Fruit fly (Drosophila melanogaster): ENCODE measurements around the gene PTPMT1.

PTPMT1 gene

DNA sequence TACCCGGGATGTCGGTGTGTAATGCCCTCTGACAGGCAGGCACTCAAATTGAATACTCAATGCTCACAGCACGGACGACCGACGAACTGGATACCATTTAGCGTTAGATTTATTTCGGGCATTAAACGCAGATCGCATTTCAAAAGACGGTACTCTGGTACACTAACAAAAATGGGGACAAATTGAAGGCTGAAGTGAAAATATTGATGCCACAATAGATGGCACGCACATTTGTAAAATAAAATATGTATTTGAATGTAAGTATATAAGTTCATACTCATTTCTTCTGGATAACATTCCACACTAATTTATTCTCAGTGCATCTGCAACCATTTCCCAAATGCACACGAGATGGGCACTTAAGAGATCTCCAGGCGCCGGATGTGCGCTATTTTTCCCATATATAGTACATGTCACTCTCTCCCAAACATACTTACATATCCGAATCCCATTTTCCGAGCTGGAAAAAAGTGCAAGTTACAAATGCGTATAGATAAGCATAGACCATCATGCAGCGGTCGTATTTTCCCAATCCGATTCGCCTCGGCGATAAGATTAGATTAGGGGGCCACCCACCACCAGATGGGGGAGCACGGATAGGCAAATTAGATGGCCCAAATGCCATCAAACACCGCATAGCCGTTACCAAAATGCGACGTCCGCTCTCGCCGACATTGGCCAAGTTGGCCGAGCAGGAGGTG lies 48.5 kb upstream of the PTPMT1 start, which contains the start of gene CG10301 (continued):
- TF ChIP-seq CG4424 (GFP tag; optimal IDR thresholded peaks at IDR 0.05): peak; percentile 59
- TF ChIP-seq Poxn (GFP tag; IDR thresholded peaks at IDR 0.05): no peak
- TF ChIP-seq dm (GFP tag; optimal IDR thresholded peaks at IDR 0.05): no peak
- TF ChIP-seq zf30C (GFP tag; optimal IDR thresholded peaks at IDR 0.05): peak; percentile 81
- TF ChIP-seq unc-4 (GFP tag; IDR thresholded peaks at IDR 0.05; ENCODE audit: partially characterized antibody): no peak
- peak; percentile 44 for TF ChIP-seq Usf (GFP tag; optimal IDR thresholded peaks at IDR 0.05)
- TF ChIP-seq CG31224 (GFP tag; IDR thresholded peaks at IDR 0.05): no peak
- peak; percentile 58 for TF ChIP-seq CG1529 (GFP tag; optimal IDR thresholded peaks at IDR 0.05)
- no peak for TF ChIP-seq cwo (GFP tag; optimal IDR thresholded peaks at IDR 0.05)
- no peak for TF ChIP-seq stc (GFP tag; IDR thresholded peaks at IDR 0.05)
- no peak for TF ChIP-seq Doc2 (GFP tag; IDR thresholded peaks at IDR 0.05)
- no peak for TF ChIP-seq Sry-β (GFP tag; optimal IDR thresholded peaks at IDR 0.05)
- TF ChIP-seq CG13624 (GFP tag; optimal IDR thresholded peaks at IDR 0.05): no peak
- TF ChIP-seq tap (tag; optimal IDR thresholded peaks at IDR 0.05): peak; percentile 0
- peak; percentile 77 for TF ChIP-seq Med (GFP tag)
- peak; percentile 21 for TF ChIP-seq Ets97D (GFP tag; optimal IDR thresholded peaks at IDR 0.05)
- TF ChIP-seq Atf3 (GFP tag; optimal IDR thresholded peaks at IDR 0.05): peak; percentile 17
- TF ChIP-seq CG6689 (GFP tag; IDR thresholded peaks at IDR 0.05): peak; percentile 59
- no peak for TF ChIP-seq cas (GFP tag; IDR thresholded peaks at IDR 0.05)
- TF ChIP-seq tgo (GFP tag; IDR thresholded peaks at IDR 0.05): peak; percentile 26; the same call in 1 of the 3 replicates
- peak; percentile 56 for TF ChIP-seq ewg (GFP tag; optimal IDR thresholded peaks at IDR 0.05)
- TF ChIP-seq Pdp1 (GFP tag; optimal IDR thresholded peaks at IDR 0.05): peak; percentile 21 to 34
- peak; percentile 20 for TF ChIP-seq ind (GFP tag; optimal IDR thresholded peaks at IDR 0.05)
- TF ChIP-seq CG9932 (GFP tag; IDR thresholded peaks at IDR 0.05): no peak
- no peak for TF ChIP-seq Hr39 (optimal IDR thresholded peaks at IDR 0.05)
- TF ChIP-seq Jarid2 (GFP tag; optimal IDR thresholded peaks at IDR 0.05): no peak
- no peak for TF ChIP-seq wdn (GFP tag; IDR thresholded peaks at IDR 0.05)
- TF ChIP-seq CG18599 (GFP tag; optimal IDR thresholded peaks at IDR 0.05): peak; percentile 32
- no peak for TF ChIP-seq CG43689 (GFP tag; IDR thresholded peaks at IDR 0.05)
- no peak for TF ChIP-seq HLH4C (GFP tag; IDR thresholded peaks at IDR 0.05; ENCODE audit: partially characterized antibody)
- peak; percentile 66 for TF ChIP-seq dmrt99B (tag; optimal IDR thresholded peaks at IDR 0.05)
- no peak for TF ChIP-seq Dek (tag; optimal IDR thresholded peaks at IDR 0.05)
- no peak for TF ChIP-seq CG7372 (GFP tag; IDR thresholded peaks at IDR 0.05)
- TF ChIP-seq CG34224 (GFP tag; IDR thresholded peaks at IDR 0.05; ENCODE audit: partially characterized antibody): no peak
- TF ChIP-seq CG8290 (GFP tag; optimal IDR thresholded peaks at IDR 0.05): peak; percentile 24
- no peak for TF ChIP-seq CG8290 (tag; optimal IDR thresholded peaks at IDR 0.05)
- TF ChIP-seq CG7786 (GFP tag; optimal IDR thresholded peaks at IDR 0.05): no peak

DNA sequence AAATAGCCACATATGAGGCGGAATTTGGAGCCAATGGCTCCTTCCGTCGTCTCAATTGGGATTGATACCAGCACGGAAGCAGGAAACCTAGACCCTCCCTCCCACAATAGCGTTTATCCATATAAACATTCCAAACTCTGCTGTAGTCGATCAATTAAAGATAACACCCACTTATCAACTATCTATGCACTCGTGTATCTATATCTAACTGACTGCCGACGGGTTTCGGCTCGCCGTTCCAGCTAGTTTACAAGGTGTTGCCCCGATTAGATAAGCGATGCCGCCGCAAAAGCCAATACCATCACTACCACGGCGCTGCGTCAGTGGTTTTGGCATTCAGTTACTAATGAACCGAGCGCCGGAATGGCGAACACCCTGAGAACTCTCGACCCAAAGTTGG lies 46.9 kb upstream of the PTPMT1 start, which contains the start of gene CG10300:
TSS of gene CG10300 (plus strand) at position 333 of the 400 bp plus-strand sequence.
- no peak for TF ChIP-seq gt (GFP tag; IDR thresholded peaks at IDR 0.05)
- TF ChIP-seq Hmr (GFP tag; optimal IDR thresholded peaks at IDR 0.05): no peak
- TF ChIP-seq lab (GFP tag; optimal IDR thresholded peaks at IDR 0.05): peak; percentile 65
- 0 out of 4 replicates have a peak, but pooled peaks have one; percentile 42 for TF ChIP-seq chinmo (GFP tag; IDR thresholded peaks at IDR 0.05; ENCODE audit: partially characterized antibody)
- no peak for TF ChIP-seq Myb (GFP tag; optimal IDR thresholded peaks at IDR 0.05)
- TF ChIP-seq kay (GFP tag; optimal IDR thresholded peaks at IDR 0.05): no peak
- TF ChIP-seq CTCF (GFP tag; optimal IDR thresholded peaks at IDR 0.05): no peak
- no peak for TF ChIP-seq amos (GFP tag; IDR thresholded peaks at IDR 0.05; ENCODE audit: partially characterized antibody)
- TF ChIP-seq CG1792 (GFP tag; optimal IDR thresholded peaks at IDR 0.05): no peak
- 0 out of 2 replicates have a peak, but pooled peaks have one; percentile 24 for TF ChIP-seq ranshi (GFP tag; IDR thresholded peaks at IDR 0.05)
- TF ChIP-seq Med (GFP tag): peak; percentile 39
- no peak for TF ChIP-seq H2.0 (GFP tag; IDR thresholded peaks at IDR 0.05)
- TF ChIP-seq Mad (GFP tag; optimal IDR thresholded peaks at IDR 0.05): no peak
- TF ChIP-seq CG15696 (tag; optimal IDR thresholded peaks at IDR 0.05): no peak
- TF ChIP-seq her (GFP tag; optimal IDR thresholded peaks at IDR 0.05): no peak
- peak; percentile 29 for TF ChIP-seq exex (tag; optimal IDR thresholded peaks at IDR 0.05)
- TF ChIP-seq slbo (GFP tag; IDR thresholded peaks at IDR 0.05): no peak
- TF ChIP-seq CG17612 (GFP tag; IDR thresholded peaks at IDR 0.05): no peak
